Worm (Caenorhabditis elegans) whole organism, L2 larva: Measurements from ENCODE around the gene T03F6.10.

Source experiments
- ama-1 ChIP-seq: fragments of 150-350 bp; optimal IDR thresholded peaks from 2 replicates; lab custom pipeline; 2018; ENCODE audit warnings: inconsistent platforms
- ceh-82 ChIP-seq: fragments of 150-350 bp; optimal IDR thresholded peaks from 2 replicates; lab custom pipeline; 2014; ENCODE audit warnings: missing biosample characterization, missing genetic modification characterization
- nhr-237 ChIP-seq: fragments of 150-350 bp; optimal IDR thresholded peaks from 2 replicates; lab custom pipeline; 2014; ENCODE audit warnings: missing biosample characterization, missing genetic modification characterization
- nhr-77 ChIP-seq: fragments of 150-350 bp; optimal IDR thresholded peaks from 2 replicates; lab custom pipeline; 2014; ENCODE audit warnings: missing biosample characterization, missing genetic modification characterization
- unc-39 ChIP-seq: fragments of 150-350 bp; optimal IDR thresholded peaks from 2 replicates; lab custom pipeline; 2014; ENCODE audit warnings: missing biosample characterization, missing genetic modification characterization
- unc-55 ChIP-seq: fragments of 150-350 bp; sonication (generic microtip); optimal IDR thresholded peaks from 3 replicates; lab custom pipeline; 2014; ENCODE audit warnings: missing biosample characterization, missing genetic modification reagents, missing genetic modification characterization
- unc-62 ChIP-seq: fragments of 150-350 bp; optimal IDR thresholded peaks from 2 replicates; lab custom pipeline; 2014; ENCODE audit warnings: missing biosample characterization, missing genetic modification reagents, missing genetic modification characterization
- ztf-1 ChIP-seq: fragments of 200-800 bp; sonication (Bioruptor generic); conservative IDR thresholded peaks from 2 replicates; pipeline ENCODE4 v1.3.6; 2022; ENCODE audit warnings: missing genetic modification characterization, missing compliant biosample characterization
- ztf-11 ChIP-seq: sonication (generic microtip); optimal IDR thresholded peaks from 2 replicates; lab custom pipeline; 2017; ENCODE audit warnings: missing biosample characterization, missing genetic modification characterization

DNA sequence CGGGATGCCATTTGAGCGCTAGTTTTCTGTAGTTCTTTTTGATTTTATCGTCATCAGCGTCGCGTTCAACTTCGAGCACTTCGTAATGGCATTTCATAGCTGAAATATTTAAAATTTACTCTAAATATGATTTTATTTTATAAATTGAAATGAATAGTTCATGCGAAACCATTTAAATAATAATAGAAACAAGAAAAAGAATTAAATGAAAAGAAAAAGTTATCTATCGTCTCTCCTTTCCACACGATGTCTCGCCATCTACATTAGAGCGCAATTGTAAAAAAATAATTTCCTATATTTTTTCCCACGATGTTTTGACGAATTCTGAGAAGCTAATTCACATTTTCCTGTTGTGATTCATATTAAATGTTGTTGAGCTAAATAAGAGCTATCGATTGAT lies 15.1 kb upstream of the T03F6.10 start, which contains the start of gene dnj-17:
- no peak for TF ChIP-seq unc-62 (GFP tag; lab: Kevin White, UChicago)
- TF ChIP-seq unc-39 (tag; lab: Kevin White, UChicago) = no peak
- TF ChIP-seq ceh-82 (tag; lab: Kevin White, UChicago) = no peak
- no peak for TF ChIP-seq nhr-77 (tag; lab: Kevin White, UChicago)
- no peak for TF ChIP-seq nhr-237
- TF ChIP-seq unc-55 = no peak
- TF ChIP-seq ztf-11 (tag; lab: Kevin White, UChicago) = no peak
- no peak for TF ChIP-seq ztf-1 (GFP tag; lab: Robert Waterston, UW)
- no peak for TF ChIP-seq ama-1
